Fruit fly (Drosophila melanogaster): ENCODE data around the gene Klp98A.
A peak's percentile ranks its signal among the peaks of the same experiment; 100 is the strongest.

Gene Klp98A

DNA sequence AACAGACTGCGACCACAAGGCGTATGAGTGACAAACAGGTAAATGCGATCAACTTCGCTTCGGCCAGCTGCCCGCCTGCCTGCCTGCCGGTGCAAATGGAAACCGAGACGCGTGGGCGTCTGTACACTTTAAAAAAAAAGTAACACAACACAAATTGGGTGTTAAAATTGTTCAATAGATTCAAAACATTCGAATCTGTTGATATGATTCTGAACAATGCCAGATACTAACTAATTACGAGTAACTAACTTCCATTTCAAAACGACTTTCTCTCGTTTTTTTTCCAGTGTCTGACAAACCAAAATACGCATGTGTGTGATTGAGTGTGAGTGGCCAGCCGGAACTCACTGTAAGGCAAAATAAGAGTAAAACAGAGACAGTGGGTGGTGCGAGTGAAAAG lies 10.8 kb upstream of the Klp98A start (continued):
- TF ChIP-seq CG30403 (GFP tag; optimal IDR thresholded peaks at IDR 0.05) (peak; percentile 84), dati (GFP tag; IDR thresholded peaks at IDR 0.05) (peak; percentile 73; the same call in 1 of the 2 replicates), cas (GFP tag; IDR thresholded peaks at IDR 0.05) (peak; percentile 64), CG11456 (GFP tag; IDR thresholded peaks at IDR 0.05) (peak; percentile 92), ara (GFP tag; IDR thresholded peaks at IDR 0.05) (peak; percentile 81), CG2129 (GFP tag; IDR thresholded peaks at IDR 0.05; ENCODE audit: partially characterized antibody) (no peak), CG12071 (GFP tag; optimal IDR thresholded peaks at IDR 0.05) (peak; percentile 93), sob (GFP tag; IDR thresholded peaks at IDR 0.05) (peak; percentile 94), rib (GFP tag; IDR thresholded peaks at IDR 0.05) (peak; percentile 87), Optix (GFP tag; IDR thresholded peaks at IDR 0.05) (peak; percentile 84), CG10147 (GFP tag; optimal IDR thresholded peaks at IDR 0.05) (peak; percentile 90), nmo (GFP tag; optimal IDR thresholded peaks at IDR 0.05) (peak; percentile 88), CG1792 (GFP tag; optimal IDR thresholded peaks at IDR 0.05) (peak; percentile 88), GATAe (GFP tag; conservative IDR thresholded peaks at IDR 0.05) (peak; percentile 58), CG12659 (GFP tag; optimal IDR thresholded peaks at IDR 0.05) (peak; percentile 68), CG34224 (GFP tag; IDR thresholded peaks at IDR 0.05; ENCODE audit: partially characterized antibody) (no peak), hth (optimal IDR thresholded peaks at IDR 0.05) (no peak), CG10654 (GFP tag; optimal IDR thresholded peaks at IDR 0.05) (peak; percentile 86), trem (tag; optimal IDR thresholded peaks at IDR 0.05) (peak; percentile 53), CG13287 (GFP tag; IDR thresholded peaks at IDR 0.05; ENCODE audit: partially characterized antibody) (no peak), dpn (GFP tag; optimal IDR thresholded peaks at IDR 0.05) (peak; percentile 84 to 91), ems (GFP tag; optimal IDR thresholded peaks at IDR 0.05) (peak; percentile 92), bsh (GFP tag; optimal IDR thresholded peaks at IDR 0.05) (peak; percentile 41 to 57), CG10979 (tag; optimal IDR thresholded peaks at IDR 0.05) (peak; percentile 77), Lhr (GFP tag; optimal IDR thresholded peaks at IDR 0.05) (no peak), CG8359 (GFP tag; optimal IDR thresholded peaks at IDR 0.05; ENCODE audit: borderline replicate concordance) (peak; percentile 60), nerfin-1 (tag; optimal IDR thresholded peaks at IDR 0.05) (peak; percentile 82), CG30431 (GFP tag; optimal IDR thresholded peaks at IDR 0.05) (peak; percentile 37), twi (tag; optimal IDR thresholded peaks at IDR 0.05) (no peak), CG1832 (GFP tag; optimal IDR thresholded peaks at IDR 0.05) (no peak), Dad (GFP tag; optimal IDR thresholded peaks at IDR 0.05) (peak; percentile 90), sisA (GFP tag; IDR thresholded peaks at IDR 0.05) (peak; percentile 92), CG10366 (GFP tag; IDR thresholded peaks at IDR 0.05) (peak; percentile 85; the same call in 1 of the 2 replicates), ase (GFP tag; IDR thresholded peaks at IDR 0.05) (peak; percentile 73; the same call in 2 of the 3 replicates), pho (GFP tag; optimal IDR thresholded peaks at IDR 0.05) (peak; percentile 50), h (optimal IDR thresholded peaks at IDR 0.05) (no peak), gsb (GFP tag; IDR thresholded peaks at IDR 0.05) (peak; percentile 83), eyg (GFP tag; optimal IDR thresholded peaks at IDR 0.05) (peak; percentile 89), CG17186 (GFP tag; optimal IDR thresholded peaks at IDR 0.05) (peak; percentile 42), CG8089 (GFP tag; optimal IDR thresholded peaks at IDR 0.05) (peak; percentile 56), CG16779 (GFP tag; IDR thresholded peaks at IDR 0.05) (peak; percentile 84), CG11560 (tag; IDR thresholded peaks at IDR 0.05) (no peak; the same call in 2 of the 3 replicates), CG5245 (GFP tag; optimal IDR thresholded peaks at IDR 0.05) (peak; percentile 70), HLH3B (GFP tag; IDR thresholded peaks at IDR 0.05) (peak; percentile 92), sens (GFP tag) (peak; percentile 96), CG11398 (GFP tag; optimal IDR thresholded peaks at IDR 0.05) (peak; percentile 55), otp (GFP tag; IDR thresholded peaks at IDR 0.05) (peak; percentile 88), zf30C (GFP tag; optimal IDR thresholded peaks at IDR 0.05) (no peak), dysf (GFP tag; IDR thresholded peaks at IDR 0.05) (peak; percentile 96), CG17612 (GFP tag; IDR thresholded peaks at IDR 0.05) (peak; percentile 78), Ets97D (GFP tag; optimal IDR thresholded peaks at IDR 0.05) (peak; percentile 67), CG14014 (GFP tag; IDR thresholded peaks at IDR 0.05) (peak; percentile 92)
